Worm (Caenorhabditis elegans) whole organism, L4 larva: Measurements from ENCODE around the gene txbp-3.
A peak's percentile ranks its signal among the peaks of the same experiment; 100 is the strongest.

ENCODE experiments used
- D1046.2 ChIP-seq: fragments of 200-800 bp; sonication (Bioruptor generic); IDR thresholded peaks from 2 replicates; pipeline ENCODE4 v1.3.6; 2022; ENCODE audit warnings: missing genetic modification characterization, missing compliant biosample characterization
- F49E8.2 ChIP-seq: sonication (generic microtip); optimal IDR thresholded peaks from 2 replicates; lab custom pipeline; 2016; ENCODE audit warnings: missing compliant biosample characterization, mild to moderate bottlenecking, missing genetic modification characterization, borderline replicate concordance
- T20F7.1 ChIP-seq: fragments of 200-800 bp; sonication (Bioruptor generic); optimal IDR thresholded peaks from 2 replicates; lab custom pipeline; 2018; ENCODE audit warnings: mild to moderate bottlenecking, missing genetic modification characterization, missing compliant biosample characterization
- T26A8.4 ChIP-seq: fragments of 200-800 bp; sonication (Bioruptor generic); IDR thresholded peaks from 2 replicates; pipeline ENCODE4 v1.3.6; 2022; ENCODE audit warnings: missing genetic modification characterization, missing compliant biosample characterization
- Y5F2A.4 ChIP-seq: fragments of 200-800 bp; sonication (Bioruptor generic); optimal IDR thresholded peaks from 2 replicates; lab custom pipeline; 2018; ENCODE audit warnings: mild to moderate bottlenecking, missing genetic modification characterization, missing compliant biosample characterization
- aha-1 ChIP-seq: fragments of 150-350 bp; peaks from one replicate; lab custom pipeline; 2014; ENCODE audit warnings: missing biosample characterization, missing genetic modification characterization
- arid-1 ChIP-seq: fragments of 200-800 bp; sonication (Bioruptor generic); conservative IDR thresholded peaks from 2 replicates; pipeline ENCODE4 v1.3.6; 2022; ENCODE audit warnings: missing genetic modification reagents, missing genetic modification characterization, missing compliant biosample characterization
- attf-4 ChIP-seq: sonication (generic microtip); optimal IDR thresholded peaks from 3 replicates; lab custom pipeline; 2017; ENCODE audit warnings: missing biosample characterization, missing genetic modification characterization
- ceh-28 ChIP-seq: fragments of 150-350 bp; optimal IDR thresholded peaks from 2 replicates; lab custom pipeline; 2014; ENCODE audit warnings: missing biosample characterization, missing genetic modification reagents, missing genetic modification characterization
- ceh-32 ChIP-seq: sonication (generic microtip); optimal IDR thresholded peaks from 2 replicates; lab custom pipeline; 2016; ENCODE audit warnings: mild to moderate bottlenecking, missing genetic modification characterization, missing compliant biosample characterization; ENCODE audit not compliant: poor library complexity
- dpl-1 ChIP-seq: fragments of 150-350 bp; optimal IDR thresholded peaks from 2 replicates; lab custom pipeline; 2014; ENCODE audit warnings: missing biosample characterization, missing genetic modification reagents, missing genetic modification characterization
- duxl-1 ChIP-seq: sonication (generic microtip); optimal IDR thresholded peaks from 2 replicates; lab custom pipeline; 2016; ENCODE audit warnings: mild to moderate bottlenecking, missing genetic modification characterization, moderate library complexity, missing compliant biosample characterization; ENCODE audit not compliant: poor library complexity
- dve-1 ChIP-seq: sonication (generic microtip); optimal IDR thresholded peaks from 2 replicates; lab custom pipeline; 2017; ENCODE audit warnings: antibody characterized with exemption, mild to moderate bottlenecking, missing genetic modification characterization, missing compliant biosample characterization; ENCODE audit not compliant: insufficient read depth
- egl-43 ChIP-seq: fragments of 200-800 bp; sonication (Bioruptor generic); IDR thresholded peaks from 2 replicates; pipeline ENCODE4 v1.3.6; 2022; ENCODE audit warnings: missing genetic modification reagents, missing genetic modification characterization, missing compliant biosample characterization
- fos-1 ChIP-seq: fragments of 150-350 bp; optimal IDR thresholded peaks from 2 replicates; lab custom pipeline; 2014; ENCODE audit warnings: missing biosample characterization, missing genetic modification characterization
- gei-8 ChIP-seq: fragments of 200-800 bp; sonication (Bioruptor generic); optimal IDR thresholded peaks from 2 replicates; lab custom pipeline; 2018; ENCODE audit warnings: mild to moderate bottlenecking, missing genetic modification characterization, missing compliant biosample characterization
- lin-1 ChIP-seq: fragments of 200-800 bp; sonication (Bioruptor generic); IDR thresholded peaks from 2 replicates; pipeline ENCODE4 v1.3.6; 2022; ENCODE audit warnings: missing genetic modification reagents, missing genetic modification characterization, missing compliant biosample characterization
- lin-29 ChIP-seq: fragments of 200-800 bp; sonication (Bioruptor generic); IDR thresholded peaks from 2 replicates; pipeline ENCODE4 v1.3.6; 2022; ENCODE audit warnings: missing genetic modification reagents, missing genetic modification characterization, missing compliant biosample characterization
- lin-38 ChIP-seq: fragments of 200-800 bp; sonication (Bioruptor generic); IDR thresholded peaks from 2 replicates; pipeline ENCODE4 v1.3.6; 2022; ENCODE audit warnings: missing genetic modification reagents, missing genetic modification characterization, missing compliant biosample characterization
- lin-39 ChIP-seq: fragments of 150-350 bp; optimal IDR thresholded peaks from 2 replicates; lab custom pipeline; 2014; ENCODE audit warnings: missing biosample characterization, missing genetic modification reagents, missing genetic modification characterization
- lir-3 ChIP-seq: sonication (generic microtip); optimal IDR thresholded peaks from 2 replicates; lab custom pipeline; 2016; ENCODE audit warnings: mild to moderate bottlenecking, missing genetic modification characterization, missing compliant biosample characterization
- lsy-2 ChIP-seq, 2 experiments: fragments of 150-350 bp in 1 of 2; sonication (generic microtip) in 1 of 2; optimal IDR thresholded peaks; 2 replicates each; lab custom pipeline; 2014 to 2017; ENCODE audit warnings: missing biosample characterization in 2 of 2, missing genetic modification characterization in 2 of 2
- mes-2 ChIP-seq: sonication (generic microtip); optimal IDR thresholded peaks from 2 replicates; lab custom pipeline; 2016; ENCODE audit warnings: missing genotype, mild to moderate bottlenecking, missing genetic modification characterization, missing compliant biosample characterization; ENCODE audit not compliant: poor library complexity, severe bottlenecking
- mxl-3 ChIP-seq: fragments of 200-800 bp; sonication (Bioruptor generic); optimal IDR thresholded peaks from 2 replicates; lab custom pipeline; 2018; ENCODE audit warnings: mild to moderate bottlenecking, missing genetic modification characterization, missing compliant biosample characterization
- nhr-102 ChIP-seq: sonication (generic microtip); optimal IDR thresholded peaks from 2 replicates; lab custom pipeline; 2016; ENCODE audit warnings: mild to moderate bottlenecking, missing genetic modification characterization, moderate library complexity, missing compliant biosample characterization
- nhr-11 ChIP-seq: fragments of 150-350 bp; optimal IDR thresholded peaks from 2 replicates; lab custom pipeline; 2014; ENCODE audit warnings: missing biosample characterization, missing genetic modification characterization
- nhr-41 ChIP-seq: fragments of 200-800 bp; sonication (Bioruptor generic); IDR thresholded peaks from 2 replicates; pipeline ENCODE4 v1.3.6; 2022; ENCODE audit warnings: missing genetic modification reagents, missing genetic modification characterization, missing compliant biosample characterization
- nhr-48 ChIP-seq: sonication (generic microtip); optimal IDR thresholded peaks from 2 replicates; lab custom pipeline; 2016; ENCODE audit warnings: mild to moderate bottlenecking, missing genetic modification characterization, missing compliant biosample characterization
- rbr-2 ChIP-seq: sonication (generic microtip); optimal IDR thresholded peaks from 2 replicates; lab custom pipeline; 2016; ENCODE audit warnings: missing genotype, missing genetic modification characterization, missing compliant biosample characterization
- set-16 ChIP-seq: fragments of 200-800 bp; sonication (Bioruptor generic); IDR thresholded peaks from 2 replicates; pipeline ENCODE4 v1.3.6; 2022; ENCODE audit warnings: missing genetic modification reagents, missing genetic modification characterization, missing compliant biosample characterization
- snpc-1.2 ChIP-seq: fragments of 200-800 bp; sonication (Bioruptor generic); IDR thresholded peaks from 2 replicates; pipeline ENCODE4 v1.3.6; 2022; ENCODE audit warnings: missing genetic modification reagents, missing genetic modification characterization, missing compliant biosample characterization
- spr-3 ChIP-seq: fragments of 200-800 bp; sonication (Bioruptor generic); optimal IDR thresholded peaks from 2 replicates; lab custom pipeline; 2018; ENCODE audit warnings: mild to moderate bottlenecking, missing genetic modification characterization, missing compliant biosample characterization
- tra-1 ChIP-seq: fragments of 200-800 bp; sonication (Bioruptor generic); IDR thresholded peaks from 2 replicates; pipeline ENCODE4 v1.3.6; 2022; ENCODE audit warnings: missing genetic modification reagents, missing genetic modification characterization, missing compliant biosample characterization
- vab-7 ChIP-seq: fragments of 200-800 bp; sonication (Bioruptor generic); IDR thresholded peaks from 2 replicates; pipeline ENCODE4 v1.3.6; 2022; ENCODE audit warnings: missing genetic modification reagents, missing genetic modification characterization, missing compliant biosample characterization
- zfp-2 ChIP-seq: sonication (generic microtip); optimal IDR thresholded peaks from 2 replicates; lab custom pipeline; 2016; ENCODE audit warnings: mild to moderate bottlenecking, missing genetic modification characterization, missing compliant biosample characterization
- zip-2 ChIP-seq: fragments of 150-350 bp; optimal IDR thresholded peaks from 2 replicates; lab custom pipeline; 2014; ENCODE audit warnings: missing biosample characterization, missing genetic modification characterization

Gene txbp-3

ce11 chrIII:5031375-5031836, 15.9 kb downstream of the txbp-3 start (continued):
- TF ChIP-seq T26A8.4 = peak; percentile 94
- TF ChIP-seq vab-7 (GFP tag; lab: Robert Waterston, UW) = peak; percentile 72
- peak in 1 of 2 experiments; percentile 53 for TF ChIP-seq lsy-2 (tag; optimal IDR thresholded peaks at IDR 0.05; lab: Kevin White, UChicago)
- peak; percentile 86 for TF ChIP-seq tra-1
- TF ChIP-seq zfp-2 (tag; lab: Kevin White, UChicago) = peak; percentile 35
- peak; percentile 91 for TF ChIP-seq nhr-102
- peak; percentile 23 for TF ChIP-seq dpl-1 (GFP tag; lab: Kevin White, UChicago)
- TF ChIP-seq aha-1 (tag; lab: Kevin White, UChicago) = peak; percentile 93
- TF ChIP-seq spr-3 (GFP tag; lab: Kevin White, UChicago) = peak; percentile 68
- TF ChIP-seq zip-2 (tag; lab: Kevin White, UChicago) = peak; percentile 24
- TF ChIP-seq lin-1 (GFP tag; lab: Robert Waterston, UW) = peak; percentile 71
- peak; percentile 90 for TF ChIP-seq rbr-2 (tag; lab: Kevin White, UChicago)
- TF ChIP-seq ceh-32 (tag; lab: Kevin White, UChicago) = peak; percentile 47
- peak; percentile 67 for TF ChIP-seq T20F7.1 (GFP tag; lab: Kevin White, UChicago)
- TF ChIP-seq set-16 (GFP tag; lab: Robert Waterston, UW) = peak; percentile 88
- 0 out of 2 replicates have a peak, but pooled peaks have one; percentile 52 for TF ChIP-seq D1046.2 (GFP tag; lab: Robert Waterston, UW)
- TF ChIP-seq nhr-11 (tag; lab: Kevin White, UChicago) = peak; percentile 50
- TF ChIP-seq lir-3 (tag; lab: Kevin White, UChicago) = peak; percentile 73
- TF ChIP-seq arid-1 (GFP tag; lab: Robert Waterston, UW) = peak; percentile 92
- TF ChIP-seq snpc-1.2 (GFP tag; lab: Robert Waterston, UW) = peak; percentile 81; the same call in 1 of the 2 replicates
- TF ChIP-seq nhr-41 (GFP tag; lab: Robert Waterston, UW) = peak; percentile 19; the same call in 1 of the 2 replicates
- peak; percentile 23 for TF ChIP-seq F49E8.2 (tag; lab: Kevin White, UChicago)

DNA sequence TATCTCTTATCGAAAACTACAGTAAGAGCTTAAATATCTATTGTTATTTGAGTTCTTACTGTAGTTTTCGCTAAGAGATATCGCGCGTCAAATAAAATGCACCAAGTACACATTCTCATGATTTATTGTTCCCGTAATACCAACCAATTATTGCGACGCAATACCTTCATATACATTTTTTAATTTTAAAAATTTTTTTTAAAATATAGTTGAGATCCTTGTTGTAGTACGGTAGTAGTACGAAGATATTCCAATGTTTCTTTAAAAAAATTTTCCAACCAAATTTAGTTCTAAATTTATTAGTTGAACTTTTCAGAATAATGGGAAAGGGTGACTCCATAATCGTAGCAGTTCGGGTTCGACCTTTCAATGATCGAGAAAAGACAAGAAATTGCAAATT, 16.6 kb downstream of the txbp-3 start, which contains the start of gene klp-6:
Gene klp-6, plus strand, starts transcription at position 301 of the 400 bp plus-strand sequence.
- no peak for TF ChIP-seq dpl-1 (GFP tag; lab: Kevin White, UChicago)
- TF ChIP-seq lin-29 (GFP tag; lab: Robert Waterston, UW) = no peak
- TF ChIP-seq lin-39 (tag; lab: Kevin White, UChicago) = no peak
- TF ChIP-seq fos-1 (tag; lab: Kevin White, UChicago) = no peak
- no peak for TF ChIP-seq duxl-1 (tag; lab: Kevin White, UChicago)
- TF ChIP-seq dve-1 = no peak
- TF ChIP-seq vab-7 (GFP tag; lab: Robert Waterston, UW) = no peak
- TF ChIP-seq mes-2 (tag; lab: Kevin White, UChicago) = no peak
- TF ChIP-seq Y5F2A.4 (GFP tag; lab: Kevin White, UChicago) = no peak
- no peak for TF ChIP-seq gei-8
- no peak for TF ChIP-seq T20F7.1 (GFP tag; lab: Kevin White, UChicago)
- no peak for TF ChIP-seq egl-43
- no peak for TF ChIP-seq attf-4 (tag; lab: Kevin White, UChicago)
- TF ChIP-seq ceh-32 (tag; lab: Kevin White, UChicago) = no peak
- no peak for TF ChIP-seq ceh-28 (tag; lab: Kevin White, UChicago)
- no peak for TF ChIP-seq lin-38 (GFP tag; lab: Robert Waterston, UW)
- TF ChIP-seq, all 104 proteins: peak for 0

DNA sequence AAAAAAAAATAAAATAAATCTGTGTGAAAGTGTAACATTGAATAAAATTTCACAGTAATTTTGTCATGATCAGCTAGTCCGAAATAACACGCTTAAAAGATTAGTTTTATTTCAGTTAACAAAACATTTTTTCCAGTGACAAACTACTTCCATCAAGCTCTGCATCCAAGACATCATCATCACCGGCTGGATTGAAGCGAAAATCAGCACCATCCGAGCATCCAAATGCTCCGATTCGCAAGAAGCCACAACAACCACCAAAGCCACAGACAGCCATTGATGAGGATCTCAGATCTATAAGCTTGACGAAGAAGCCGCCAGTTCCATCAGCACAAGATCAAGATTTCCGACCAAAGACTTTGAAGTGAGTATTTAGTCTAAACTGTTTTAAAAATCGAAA, 20.0 kb downstream of the txbp-3 start:
- peak; percentile 78 for TF ChIP-seq aha-1 (tag; lab: Kevin White, UChicago)
- no peak for TF ChIP-seq mxl-3
- TF ChIP-seq attf-4 (tag; lab: Kevin White, UChicago) = no peak
- peak; percentile 49; the same call in 1 of the 2 replicates for TF ChIP-seq T26A8.4
- TF ChIP-seq nhr-48 = no peak
- TF ChIP-seq lin-38 (GFP tag; lab: Robert Waterston, UW) = 0 out of 2 replicates have a peak, but pooled peaks have one; percentile 11
- TF ChIP-seq gei-8 = no peak
